Worm (Caenorhabditis elegans): ENCODE measurements around the gene B0554.5.

The B0554.5 gene

ce11 chrV:439183-439749, 15.0 kb downstream of the B0554.5 start:
- no peak for TF ChIP-seq flh-1 (GFP tag; optimal IDR thresholded peaks at IDR 0.05)
- no peak for TF ChIP-seq bed-3 (GFP tag; optimal IDR thresholded peaks at IDR 0.05)
- TF ChIP-seq lin-32 (GFP tag; optimal IDR thresholded peaks at IDR 0.05) = no peak
- TF ChIP-seq ceh-83 (GFP tag; optimal IDR thresholded peaks at IDR 0.05) = no peak
- no peak for TF ChIP-seq mab-5 (tag; optimal IDR thresholded peaks at IDR 0.05)
- TF ChIP-seq tbx-8 (GFP tag; optimal IDR thresholded peaks at IDR 0.05) = no peak
- no peak for TF ChIP-seq mep-1 (tag; optimal IDR thresholded peaks at IDR 0.05)
- TF ChIP-seq zip-8 (tag; optimal IDR thresholded peaks at IDR 0.05) = no peak
- no peak for TF ChIP-seq unc-62 (GFP tag; optimal IDR thresholded peaks at IDR 0.05)
- no peak for TF ChIP-seq drap-1 (GFP tag; optimal IDR thresholded peaks at IDR 0.05)
- no peak for TF ChIP-seq nhr-2 (tag; optimal IDR thresholded peaks at IDR 0.05)
- TF ChIP-seq ham-2 (GFP tag; optimal IDR thresholded peaks at IDR 0.05) = no peak
- no peak for TF ChIP-seq lsy-2 (tag; optimal IDR thresholded peaks at IDR 0.05)
- TF ChIP-seq elt-1 (tag; optimal IDR thresholded peaks at IDR 0.05; ENCODE audit: borderline replicate concordance, insufficient read depth) = no peak
- TF ChIP-seq ces-1 (GFP tag; optimal IDR thresholded peaks at IDR 0.05) = no peak
- TF ChIP-seq pha-4 (tag; optimal IDR thresholded peaks at IDR 0.05) = no peak
- TF ChIP-seq sptf-1 (tag; optimal IDR thresholded peaks at IDR 0.05) = no peak

ce11 chrV:440923-441322, 16.7 kb downstream of the B0554.5 start, which contains the start of gene B0554.7:
TSS of gene B0554.7 (minus strand) at chrV:441023.
- TF ChIP-seq hlh-1 (tag; optimal IDR thresholded peaks at IDR 0.05) (no peak), unc-39 (tag; optimal IDR thresholded peaks at IDR 0.05) (no peak), elt-1 (tag; optimal IDR thresholded peaks at IDR 0.05; ENCODE audit: borderline replicate concordance, insufficient read depth) (no peak), flh-1 (GFP tag; optimal IDR thresholded peaks at IDR 0.05) (no peak), bed-3 (GFP tag; optimal IDR thresholded peaks at IDR 0.05) (no peak), tbx-8 (GFP tag; optimal IDR thresholded peaks at IDR 0.05) (no peak), mep-1 (tag; optimal IDR thresholded peaks at IDR 0.05) (no peak), M03D4.4 (tag; optimal IDR thresholded peaks at IDR 0.05) (no peak), sptf-1 (tag; optimal IDR thresholded peaks at IDR 0.05) (no peak), elt-3 (tag; optimal IDR thresholded peaks at IDR 0.05) (no peak), lin-13 (tag; optimal IDR thresholded peaks at IDR 0.05) (no peak), cnd-1 (tag; optimal IDR thresholded peaks at IDR 0.05) (no peak)

- no peak for TF ChIP-seq ham-2 (GFP tag; optimal IDR thresholded peaks at IDR 0.05)
- TF ChIP-seq drap-1 (GFP tag; optimal IDR thresholded peaks at IDR 0.05) = no peak
- no peak for TF ChIP-seq ces-1 (GFP tag; optimal IDR thresholded peaks at IDR 0.05)
- no peak for TF ChIP-seq lsy-2 (tag; optimal IDR thresholded peaks at IDR 0.05)
- no peak for TF ChIP-seq lin-32 (GFP tag; optimal IDR thresholded peaks at IDR 0.05)
Measured at ce11 chrV:443193-443592, 19.0 kb downstream of the B0554.5 start, which contains the start of gene srh-33. TSS of gene srh-33 (minus strand) at chrV:443293.

- no peak for TF ChIP-seq elt-3 (tag; optimal IDR thresholded peaks at IDR 0.05)
Measured at ce11 chrV:446574-446973, 22.3 kb downstream of the B0554.5 start, which contains the start of gene srh-34. TSS of gene srh-34 (minus strand) at chrV:446674.

ce11 chrV:446988-447387, 22.7 kb downstream of the B0554.5 start:
- TF ChIP-seq elt-1 (tag; optimal IDR thresholded peaks at IDR 0.05; ENCODE audit: borderline replicate concordance, insufficient read depth) (no peak), ceh-83 (GFP tag; optimal IDR thresholded peaks at IDR 0.05) (no peak), ham-2 (GFP tag; optimal IDR thresholded peaks at IDR 0.05) (no peak), ces-1 (GFP tag; optimal IDR thresholded peaks at IDR 0.05) (no peak), sptf-1 (tag; optimal IDR thresholded peaks at IDR 0.05) (no peak), M03D4.4 (tag; optimal IDR thresholded peaks at IDR 0.05) (no peak), sem-2 (GFP tag; optimal IDR thresholded peaks at IDR 0.05) (no peak), cnd-1 (tag; optimal IDR thresholded peaks at IDR 0.05) (no peak), bed-3 (GFP tag; optimal IDR thresholded peaks at IDR 0.05) (no peak)

- TF ChIP-seq flh-1 (GFP tag; optimal IDR thresholded peaks at IDR 0.05) (no peak), sem-2 (GFP tag; optimal IDR thresholded peaks at IDR 0.05) (no peak), snpc-4 (tag; optimal IDR thresholded peaks at IDR 0.05) (no peak), ham-2 (GFP tag; optimal IDR thresholded peaks at IDR 0.05) (no peak), bed-3 (GFP tag; optimal IDR thresholded peaks at IDR 0.05) (no peak), lsy-2 (tag; optimal IDR thresholded peaks at IDR 0.05) (no peak), mls-2 (tag; optimal IDR thresholded peaks at IDR 0.05) (no peak), ztf-11 (tag; optimal IDR thresholded peaks at IDR 0.05) (no peak), blmp-1 (tag; optimal IDR thresholded peaks at IDR 0.05) (no peak)
Measured at ce11 chrV:449130-449529, 24.9 kb downstream of the B0554.5 start, which contains the start of gene srh-35. TSS of gene srh-35 (minus strand) at chrV:449230.

Data from whole organism, mixed stage, embryonic.